Worm (Caenorhabditis elegans): Measurements from ENCODE around the gene srx-6.

ce11 chrV:7341942-7342341 is 28.8 kb upstream of the srx-6 start, which contains the start of the genes nhr-263 and nhr-148:
- TF ChIP-seq lin-15B (tag; optimal IDR thresholded peaks at IDR 0.05) (no peak), snpc-4 (tag; optimal IDR thresholded peaks at IDR 0.05) (no peak), skn-1 (tag; optimal IDR thresholded peaks at IDR 0.05) (no peak)

Data from whole organism, L3 larva.